Worm (Caenorhabditis elegans) whole organism, late embryonic: ENCODE measurements around the gene gba-2.

Experiments used
- C08G9.2 ChIP-seq: sonication (generic microtip); optimal IDR thresholded peaks from 2 replicates; lab custom pipeline; 2016; ENCODE audit warnings: mild to moderate bottlenecking, missing genetic modification characterization, moderate library complexity, missing compliant biosample characterization
- F13H6.1 ChIP-seq: sonication (generic microtip); optimal IDR thresholded peaks from 2 replicates; lab custom pipeline; 2016; ENCODE audit warnings: missing genetic modification characterization, missing compliant biosample characterization
- K09A11.1 ChIP-seq: sonication (generic microtip); optimal IDR thresholded peaks from 2 replicates; lab custom pipeline; 2017; ENCODE audit warnings: antibody characterized with exemption, mild to moderate bottlenecking, missing genetic modification characterization, missing compliant biosample characterization; ENCODE audit not compliant: insufficient read depth
- ceh-24 ChIP-seq: sonication (generic microtip); optimal IDR thresholded peaks from 2 replicates; lab custom pipeline; 2016; ENCODE audit warnings: mild to moderate bottlenecking, missing genetic modification characterization, missing compliant biosample characterization
- ceh-30 ChIP-seq: fragments of 150-350 bp; optimal IDR thresholded peaks from 2 replicates; lab custom pipeline; 2014; ENCODE audit warnings: missing biosample characterization, missing genetic modification characterization
- ceh-31 ChIP-seq: sonication (generic microtip); optimal IDR thresholded peaks from 2 replicates; lab custom pipeline; 2016; ENCODE audit warnings: missing genetic modification characterization, missing compliant biosample characterization
- ceh-34 ChIP-seq: sonication (generic microtip); optimal IDR thresholded peaks from 2 replicates; lab custom pipeline; 2016; ENCODE audit warnings: mild to moderate bottlenecking, missing genetic modification characterization, missing compliant biosample characterization
- ceh-45 ChIP-seq: fragments of 200-800 bp; sonication (Bioruptor generic); IDR thresholded peaks from 2 replicates; pipeline ENCODE4 v1.3.6; 2022; ENCODE audit warnings: missing genetic modification reagents, missing genetic modification characterization, missing compliant biosample characterization
- ceh-48 ChIP-seq: sonication (generic microtip); optimal IDR thresholded peaks from 2 replicates; lab custom pipeline; 2016; ENCODE audit warnings: missing genetic modification characterization, inconsistent platforms, missing compliant biosample characterization
- elt-2 ChIP-seq: sonication (generic microtip); optimal IDR thresholded peaks from 2 replicates; lab custom pipeline; 2016; ENCODE audit warnings: missing genetic modification reagents, missing genetic modification characterization, missing compliant biosample characterization
- ets-4 ChIP-seq: sonication (generic microtip); optimal IDR thresholded peaks from 2 replicates; lab custom pipeline; 2016; ENCODE audit warnings: missing genetic modification characterization, missing compliant biosample characterization
- fkh-10 ChIP-seq: fragments of 150-350 bp; optimal IDR thresholded peaks from 2 replicates; lab custom pipeline; 2014; ENCODE audit warnings: missing biosample characterization, missing genetic modification reagents, missing genetic modification characterization
- fkh-6 ChIP-seq: sonication (generic microtip); optimal IDR thresholded peaks from 2 replicates; lab custom pipeline; 2016; ENCODE audit warnings: missing genetic modification characterization, missing compliant biosample characterization
- hlh-30 ChIP-seq: sonication (generic microtip); optimal IDR thresholded peaks from 2 replicates; lab custom pipeline; 2017; ENCODE audit warnings: antibody characterized with exemption, missing genetic modification characterization, missing compliant biosample characterization; ENCODE audit not compliant: insufficient read depth
- hlh-6 ChIP-seq: sonication (generic microtip); optimal IDR thresholded peaks from 2 replicates; lab custom pipeline; 2016; ENCODE audit warnings: missing genotype, missing genetic modification characterization, missing compliant biosample characterization
- lim-6 ChIP-seq: sonication (generic microtip); optimal IDR thresholded peaks from 2 replicates; lab custom pipeline; 2016; ENCODE audit warnings: missing genetic modification characterization, missing compliant biosample characterization
- lin-11 ChIP-seq: fragments of 200-800 bp; sonication (Bioruptor generic); optimal IDR thresholded peaks from 2 replicates; lab custom pipeline; 2018; ENCODE audit warnings: mild to moderate bottlenecking, missing genetic modification characterization, missing compliant biosample characterization
- mec-3 ChIP-seq: sonication (generic microtip); optimal IDR thresholded peaks from 2 replicates; lab custom pipeline; 2016; ENCODE audit warnings: borderline replicate concordance, missing genetic modification characterization, missing compliant biosample characterization
- nhr-232 ChIP-seq: sonication (generic microtip); optimal IDR thresholded peaks from 2 replicates; lab custom pipeline; 2016; ENCODE audit warnings: missing genetic modification characterization, missing compliant biosample characterization
- npax-4 ChIP-seq: sonication (generic microtip); optimal IDR thresholded peaks from 2 replicates; lab custom pipeline; 2016; ENCODE audit warnings: missing genetic modification characterization, missing compliant biosample characterization
- pag-3 ChIP-seq: sonication (generic microtip); optimal IDR thresholded peaks from 2 replicates; lab custom pipeline; 2016; ENCODE audit warnings: missing compliant biosample characterization, missing genetic modification characterization, borderline replicate concordance
- pat-9 ChIP-seq: fragments of 200-800 bp; sonication (Bioruptor generic); optimal IDR thresholded peaks from 2 replicates; lab custom pipeline; 2018; ENCODE audit warnings: mild to moderate bottlenecking, missing genetic modification characterization, moderate library complexity, missing compliant biosample characterization
- pha-4 ChIP-seq: fragments of 150-350 bp; optimal IDR thresholded peaks from 2 replicates; lab custom pipeline; 2018; ENCODE audit warnings: missing biosample characterization, missing genetic modification reagents, missing genetic modification characterization
- pqm-1 ChIP-seq: sonication (generic microtip); optimal IDR thresholded peaks from 2 replicates; lab custom pipeline; 2016; ENCODE audit warnings: missing genetic modification characterization, missing compliant biosample characterization
- pros-1 ChIP-seq: fragments of 150-350 bp; optimal IDR thresholded peaks from 2 replicates; lab custom pipeline; 2014; ENCODE audit warnings: missing biosample characterization, missing genetic modification reagents, missing genetic modification characterization
- ref-2 ChIP-seq: sonication (generic microtip); optimal IDR thresholded peaks from 2 replicates; lab custom pipeline; 2016; ENCODE audit warnings: missing genetic modification characterization, missing compliant biosample characterization
- sdc-2 ChIP-seq: sonication (generic microtip); optimal IDR thresholded peaks from 2 replicates; lab custom pipeline; 2016; ENCODE audit warnings: missing genotype, missing genetic modification characterization, missing compliant biosample characterization
- sox-2 ChIP-seq: fragments of 200-800 bp; sonication (Bioruptor generic); IDR thresholded peaks from 2 replicates; pipeline ENCODE4 v1.3.6; 2022; ENCODE audit warnings: missing genetic modification reagents, missing genetic modification characterization, missing compliant biosample characterization
- sox-4 ChIP-seq: sonication (generic microtip); optimal IDR thresholded peaks from 2 replicates; lab custom pipeline; 2017; ENCODE audit warnings: mild to moderate bottlenecking, missing genetic modification characterization, inconsistent platforms, missing compliant biosample characterization
- tbx-2 ChIP-seq: sonication (generic microtip); optimal IDR thresholded peaks from 2 replicates; lab custom pipeline; 2016; ENCODE audit warnings: missing genetic modification characterization, missing compliant biosample characterization
- tbx-7 ChIP-seq: sonication (generic microtip); optimal IDR thresholded peaks from 2 replicates; lab custom pipeline; 2016; ENCODE audit warnings: missing genotype, missing genetic modification characterization, missing compliant biosample characterization
- ttx-3 ChIP-seq: sonication (generic microtip); optimal IDR thresholded peaks from 2 replicates; lab custom pipeline; 2016; ENCODE audit warnings: missing genetic modification reagents, missing genetic modification characterization, missing compliant biosample characterization
- unc-42 ChIP-seq: sonication (generic microtip); optimal IDR thresholded peaks from 2 replicates; lab custom pipeline; 2016; ENCODE audit warnings: missing genotype, missing genetic modification characterization, missing compliant biosample characterization
- unc-55 ChIP-seq: sonication (generic microtip); optimal IDR thresholded peaks from 2 replicates; lab custom pipeline; 2017; ENCODE audit warnings: missing biosample characterization, missing genetic modification reagents, missing genetic modification characterization
- zip-5 ChIP-seq: sonication (generic microtip); optimal IDR thresholded peaks from 2 replicates; lab custom pipeline; 2016; ENCODE audit warnings: missing genetic modification characterization, missing compliant biosample characterization
- ztf-16 ChIP-seq: sonication (generic microtip); optimal IDR thresholded peaks from 2 replicates; lab custom pipeline; 2017; ENCODE audit warnings: missing genetic modification characterization, missing compliant biosample characterization

The gba-2 gene

DNA sequence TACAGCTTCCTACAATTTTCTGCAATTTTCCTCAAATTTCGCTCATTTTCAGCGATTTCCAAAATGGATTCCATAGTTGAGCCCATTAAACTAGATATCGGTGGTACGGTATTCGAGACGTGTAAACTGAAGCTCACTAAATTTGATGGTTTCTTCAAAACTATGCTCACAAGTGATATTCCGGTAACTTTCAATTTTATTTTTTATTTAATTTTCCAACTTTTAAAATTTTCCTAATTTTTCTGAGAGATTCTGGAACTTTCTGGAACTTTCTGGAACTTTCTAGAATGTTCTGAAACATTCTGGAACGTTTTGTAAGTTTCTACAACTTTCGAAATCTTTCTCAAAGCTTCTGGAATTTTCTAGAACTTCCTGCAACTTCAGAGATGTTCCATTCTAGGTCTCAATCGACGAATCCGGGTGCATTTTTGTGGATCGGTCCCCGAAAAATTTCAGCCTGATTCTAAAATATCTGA lies 39.3 kb downstream of the gba-2 start, which contains the start of gene C40A11.2:
Gene C40A11.2, plus strand, starts transcription at position 51 of the 476 bp plus-strand sequence.
- TF ChIP-seq K09A11.1 (tag; lab: Kevin White, UChicago) (no peak), mec-3 (tag; lab: Kevin White, UChicago) (no peak), fkh-6 (tag; lab: Kevin White, UChicago) (no peak), ceh-24 (tag; lab: Kevin White, UChicago) (no peak)
- TF ChIP-seq, all 69 proteins: peak for 0

ce11 chrII:2145566-2145965 lies 40.7 kb downstream of the gba-2 start, which contains the start of gene C40A11.6:
Gene C40A11.6 (minus strand): TSS chrII:2145666.
- TF ChIP-seq npax-4 (tag; lab: Kevin White, UChicago) (no peak), F13H6.1 (tag; lab: Kevin White, UChicago) (no peak), ttx-3 (tag; lab: Kevin White, UChicago) (no peak), ceh-45 (no peak), sox-4 (tag; lab: Kevin White, UChicago) (no peak), ceh-31 (tag; lab: Kevin White, UChicago) (no peak), C08G9.2 (tag; lab: Kevin White, UChicago) (no peak), ref-2 (tag; lab: Kevin White, UChicago) (no peak), nhr-232 (tag; lab: Kevin White, UChicago) (no peak), fkh-6 (tag; lab: Kevin White, UChicago) (no peak), ceh-24 (tag; lab: Kevin White, UChicago) (no peak), unc-42 (tag; lab: Kevin White, UChicago) (no peak), ceh-30 (tag; lab: Kevin White, UChicago) (no peak), sdc-2 (no peak), zip-5 (no peak), ztf-16 (tag; lab: Kevin White, UChicago) (no peak)

- TF ChIP-seq pros-1 (tag; lab: Kevin White, UChicago) (no peak), npax-4 (tag; lab: Kevin White, UChicago) (no peak), ttx-3 (tag; lab: Kevin White, UChicago) (no peak), pat-9 (tag; lab: Kevin White, UChicago) (no peak), fkh-10 (GFP tag; lab: Kevin White, UChicago) (no peak)
Observed at ce11 chrII:2140817-2141216, 45.4 kb downstream of the gba-2 start, which contains the start of gene C40A11.3. Gene C40A11.3 (plus strand): TSS chrII:2141117.

- no peak for TF ChIP-seq pqm-1
- no peak for TF ChIP-seq tbx-2
- no peak for TF ChIP-seq hlh-6 (tag; lab: Kevin White, UChicago)
- no peak for TF ChIP-seq ceh-34
- no peak for TF ChIP-seq zip-5
Observed at ce11 chrII:2138901-2139300, 47.3 kb downstream of the gba-2 start.

DNA sequence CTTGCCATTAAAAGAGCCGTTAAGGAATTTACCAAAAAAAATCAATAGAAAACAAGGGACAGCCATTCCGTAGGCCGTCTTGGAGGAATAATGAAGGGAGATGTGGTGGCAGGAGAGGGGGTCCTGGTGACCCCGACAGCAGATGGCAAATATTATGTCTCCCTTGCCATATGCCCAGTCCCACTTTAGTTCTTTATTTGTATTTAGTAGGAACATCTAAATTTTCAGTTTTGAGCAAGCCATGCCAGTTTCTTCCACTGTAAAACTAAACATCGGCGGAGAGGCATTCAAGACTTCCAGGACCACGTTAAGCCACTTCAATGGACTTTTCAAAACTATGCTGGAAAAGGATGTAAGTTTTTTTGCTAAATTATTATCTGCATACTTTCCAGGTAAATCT lies 49.0 kb downstream of the gba-2 start, which contains the start of gene C40A11.4:
Gene C40A11.4, plus strand, starts transcription at position 188 of the 400 bp plus-strand sequence.
- TF ChIP-seq ceh-48, result peak; percentile 16
- no peak for TF ChIP-seq ttx-3 (tag; lab: Kevin White, UChicago)
- no peak for TF ChIP-seq ets-4

DNA sequence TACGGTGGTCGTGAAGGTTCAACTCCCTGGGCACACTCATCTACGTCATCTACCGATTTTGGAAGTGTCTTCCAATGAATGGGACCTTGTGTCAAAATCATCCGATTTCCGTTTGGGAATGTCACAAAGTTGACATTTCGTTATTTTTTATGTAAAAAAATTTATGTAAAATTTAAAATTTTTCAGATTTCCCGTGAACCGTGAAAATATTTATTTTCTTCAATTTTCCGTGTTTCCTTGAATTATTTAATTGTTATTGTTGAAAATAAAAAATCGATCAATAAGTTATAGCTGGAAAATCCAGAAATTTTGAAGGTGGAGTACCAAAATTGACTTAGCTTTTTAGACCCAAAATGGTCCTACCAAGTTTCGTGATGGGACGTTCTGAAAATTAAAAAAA lies 50.6 kb downstream of the gba-2 start, which contains the start of gene hpo-7:
Gene hpo-7, minus strand, starts transcription at position 101 of the 400 bp plus-strand sequence.
- TF ChIP-seq ceh-34, result no peak
- TF ChIP-seq sox-2 (GFP tag; lab: Robert Waterston, UW), result no peak
- no peak for TF ChIP-seq lin-11 (tag; lab: Kevin White, UChicago)
- no peak for TF ChIP-seq tbx-7 (tag; lab: Kevin White, UChicago)
- TF ChIP-seq elt-2 (tag; lab: Kevin White, UChicago), result no peak
- no peak for TF ChIP-seq unc-55 (GFP tag; lab: Kevin White, UChicago)
- TF ChIP-seq ceh-24 (tag; lab: Kevin White, UChicago), result no peak
- TF ChIP-seq pat-9 (tag; lab: Kevin White, UChicago), result no peak
- no peak for TF ChIP-seq hlh-30 (tag; lab: Kevin White, UChicago)
- no peak for TF ChIP-seq pros-1 (tag; lab: Kevin White, UChicago)
- no peak for TF ChIP-seq tbx-2
- TF ChIP-seq sox-4 (tag; lab: Kevin White, UChicago), result no peak
- TF ChIP-seq lim-6, result no peak
- no peak for TF ChIP-seq nhr-232 (tag; lab: Kevin White, UChicago)
- no peak for TF ChIP-seq pha-4 (tag; lab: Kevin White, UChicago)
- no peak for TF ChIP-seq pag-3 (tag; lab: Kevin White, UChicago)
- TF ChIP-seq, all 69 proteins: peak for 0
